Worm (Caenorhabditis elegans) whole organism, early embryonic: Measurements from ENCODE around the gene sel-9.

ENCODE experiments used
- B0310.2 ChIP-seq: sonication (generic microtip); optimal IDR thresholded peaks from 2 replicates; lab custom pipeline; 2016; ENCODE audit warnings: mild to moderate bottlenecking, missing genetic modification characterization, missing compliant biosample characterization
- ama-1 ChIP-seq: fragments of 150-350 bp; optimal IDR thresholded peaks from 2 replicates; lab custom pipeline; 2014
- ceh-13 ChIP-seq: fragments of 200-800 bp; sonication (Bioruptor generic); optimal IDR thresholded peaks from 2 replicates; lab custom pipeline; 2018; ENCODE audit warnings: mild to moderate bottlenecking, missing genetic modification characterization, missing compliant biosample characterization
- ceh-36 ChIP-seq: sonication (generic microtip); optimal IDR thresholded peaks from 2 replicates; lab custom pipeline; 2016; ENCODE audit warnings: missing genetic modification characterization, inconsistent platforms, missing compliant biosample characterization
- hmbx-1 ChIP-seq: sonication (generic microtip); optimal IDR thresholded peaks from 2 replicates; lab custom pipeline; 2016; ENCODE audit warnings: mild to moderate bottlenecking, missing genetic modification characterization, missing compliant biosample characterization
- hnd-1 ChIP-seq: sonication (generic microtip); optimal IDR thresholded peaks from 2 replicates; lab custom pipeline; 2016; ENCODE audit warnings: missing genetic modification characterization, missing compliant biosample characterization
- pes-1 ChIP-seq: fragments of 200-800 bp; sonication (Bioruptor generic); IDR thresholded peaks from 2 replicates; pipeline ENCODE4 v1.3.6; 2022; ENCODE audit warnings: missing genetic modification reagents, missing genetic modification characterization, missing compliant biosample characterization
- scrt-1 ChIP-seq: fragments of 200-800 bp; sonication (Bioruptor generic); IDR thresholded peaks from 2 replicates; pipeline ENCODE4 v1.3.6; 2022; ENCODE audit warnings: missing genetic modification characterization, missing compliant biosample characterization

DNA sequence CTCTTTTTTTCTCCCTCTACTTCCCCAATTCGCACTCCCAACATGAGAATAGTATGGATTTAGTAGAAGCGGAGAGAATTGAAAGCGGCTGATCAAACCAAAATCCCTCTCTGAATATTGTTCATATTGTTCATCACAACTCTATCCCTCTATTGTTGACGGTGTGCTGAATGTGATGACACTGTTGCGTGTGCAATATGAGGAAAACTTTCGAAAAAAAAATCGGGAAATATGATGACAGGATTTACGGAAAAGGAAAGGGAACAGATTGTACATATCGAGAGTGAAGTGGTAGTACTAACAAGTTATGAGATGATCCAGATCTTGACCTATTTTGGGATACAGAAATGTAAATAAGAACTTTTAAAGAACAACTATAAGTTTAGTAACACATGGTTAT is 6.5 kb downstream of the sel-9 start, which contains the start of gene smex-1:
- TF ChIP-seq ama-1 (lab: Kevin White, UChicago), result no peak
- TF ChIP-seq pes-1 (GFP tag; lab: Robert Waterston, UW), result no peak
- TF ChIP-seq ceh-36 (tag; lab: Kevin White, UChicago), result no peak
- TF ChIP-seq ceh-13 (GFP tag; lab: Kevin White, UChicago), result no peak
- no peak for TF ChIP-seq hnd-1 (tag; lab: Kevin White, UChicago)
- no peak for TF ChIP-seq hmbx-1 (tag; lab: Kevin White, UChicago)
- no peak for TF ChIP-seq scrt-1 (GFP tag; lab: Robert Waterston, UW)
- TF ChIP-seq B0310.2 (tag; lab: Kevin White, UChicago), result no peak
